Worm (Caenorhabditis elegans): ENCODE measurements around the gene C05D12.5.
A peak's percentile ranks its signal among the peaks of the same experiment; 100 is the strongest.

C05D12.5 gene

ce11 chrII:11453025-11453424 lies 19.0 kb downstream of the C05D12.5 start, which contains the start of gene rsp-1 (continued):
- TF ChIP-seq hlh-11 (tag; optimal IDR thresholded peaks at IDR 0.05) (peak; percentile 91), snpc-1.2 (GFP tag; IDR thresholded peaks at IDR 0.05) (peak; percentile 53; the same call in 1 of the 2 replicates), mdl-1 (tag; optimal IDR thresholded peaks at IDR 0.05) (peak in 1 of 2 experiments; percentile 76), unc-130 (GFP tag; optimal IDR thresholded peaks at IDR 0.05) (peak; percentile 44), snpc-4 (tag; optimal IDR thresholded peaks at IDR 0.05) (no peak), mdt-29 (GFP tag; IDR thresholded peaks at IDR 0.05) (0 out of 2 replicates have a peak, but pooled peaks have one; percentile 11), jun-1 (tag; optimal IDR thresholded peaks at IDR 0.05) (peak; percentile 72), nhr-41 (GFP tag; IDR thresholded peaks at IDR 0.05) (no peak), spr-1 (tag; optimal IDR thresholded peaks at IDR 0.05) (peak; percentile 80), hif-1 (tag; optimal IDR thresholded peaks at IDR 0.05) (peak; percentile 3 to 79), nhr-237 (tag; optimal IDR thresholded peaks at IDR 0.05) (no peak), php-3 (GFP tag; IDR thresholded peaks at IDR 0.05) (peak; percentile 76), Y75B8A.6 (GFP tag; IDR thresholded peaks at IDR 0.05) (no peak), ztf-7 (tag; optimal IDR thresholded peaks at IDR 0.05) (peak; percentile 23), fos-1 (tag; optimal IDR thresholded peaks at IDR 0.05) (no peak), lin-29 (GFP tag; IDR thresholded peaks at IDR 0.05) (peak; percentile 64; the same call in 1 of the 2 replicates), hlh-30 (tag; optimal IDR thresholded peaks at IDR 0.05; ENCODE audit: insufficient read depth) (peak; percentile 85), unc-62 (GFP tag; optimal IDR thresholded peaks at IDR 0.05 in 1 of 2) (peak in 1 of 2 experiments; percentile 99), unc-62 (tag; optimal IDR thresholded peaks at IDR 0.05) (no peak), ctbp-1 (GFP tag; IDR thresholded peaks at IDR 0.05) (peak; percentile 61; the same call in 1 of the 2 replicates), nhr-102 (tag; optimal IDR thresholded peaks at IDR 0.05) (peak; percentile 87), set-16 (GFP tag; IDR thresholded peaks at IDR 0.05) (0 out of 2 replicates have a peak, but pooled peaks have one; percentile 7), ceh-32 (tag; optimal IDR thresholded peaks at IDR 0.05; ENCODE audit: poor library complexity) (no peak), zip-11 (GFP tag; IDR thresholded peaks at IDR 0.05) (no peak), rbr-2 (tag; optimal IDR thresholded peaks at IDR 0.05) (peak; percentile 94), skn-1 (tag; optimal IDR thresholded peaks at IDR 0.05) (no peak), egl-43 (GFP tag; IDR thresholded peaks at IDR 0.05) (peak; percentile 73; the same call in 1 of the 2 replicates), nhr-111 (GFP tag; optimal IDR thresholded peaks at IDR 0.05) (no peak), nhr-77 (tag; optimal IDR thresholded peaks at IDR 0.05) (peak; percentile 92), pqm-1 (tag; optimal IDR thresholded peaks at IDR 0.05) (peak; percentile 41), Y105C5A.15 (GFP tag; IDR thresholded peaks at IDR 0.05) (no peak), dmd-6 (GFP tag; IDR thresholded peaks at IDR 0.05) (peak; percentile 87), spr-3 (GFP tag; optimal IDR thresholded peaks at IDR 0.05) (peak; percentile 49), F44E2.7 (GFP tag; IDR thresholded peaks at IDR 0.05) (0 out of 2 replicates have a peak, but pooled peaks have one; percentile 49), Y48G9A.11 (GFP tag; IDR thresholded peaks at IDR 0.05) (no peak), ceh-20 (GFP tag; IDR thresholded peaks at IDR 0.05) (peak; percentile 76), nhr-76 (tag; optimal IDR thresholded peaks at IDR 0.05) (no peak), mes-2 (tag; optimal IDR thresholded peaks at IDR 0.05; ENCODE audit: poor library complexity, severe bottlenecking) (peak; percentile 95), dpl-1 (GFP tag; optimal IDR thresholded peaks at IDR 0.05) (peak; percentile 86), duxl-1 (tag; optimal IDR thresholded peaks at IDR 0.05; ENCODE audit: poor library complexity) (peak; percentile 85), F49E8.2 (tag; optimal IDR thresholded peaks at IDR 0.05; ENCODE audit: borderline replicate concordance) (peak; percentile 34), ztf-11 (tag; optimal IDR thresholded peaks at IDR 0.05) (no peak), mxl-2 (GFP tag; conservative IDR thresholded peaks at IDR 0.05) (no peak), ceh-44 (GFP tag; IDR thresholded peaks at IDR 0.05) (peak; percentile 62; the same call in 1 of the 2 replicates), madf-5 (GFP tag; IDR thresholded peaks at IDR 0.05) (no peak), ZK546.5 (tag; optimal IDR thresholded peaks at IDR 0.05) (no peak), dve-1 (tag; optimal IDR thresholded peaks at IDR 0.05; ENCODE audit: insufficient read depth) (peak; percentile 97), lin-1 (GFP tag; IDR thresholded peaks at IDR 0.05) (peak; percentile 80), gei-8 (GFP tag; optimal IDR thresholded peaks at IDR 0.05) (no peak), ceh-62 (tag; optimal IDR thresholded peaks at IDR 0.05) (no peak)
